Worm (Caenorhabditis elegans) whole organism, late embryonic: Measurements from ENCODE around the gene hal-3.

Experiments used
- C08G9.2 ChIP-seq: sonication (generic microtip); optimal IDR thresholded peaks from 2 replicates; lab custom pipeline; 2016; ENCODE audit warnings: mild to moderate bottlenecking, missing genetic modification characterization, moderate library complexity, missing compliant biosample characterization
- K02D7.2 ChIP-seq: sonication (generic microtip); optimal IDR thresholded peaks from 2 replicates; lab custom pipeline; 2017; ENCODE audit warnings: mild to moderate bottlenecking, missing genetic modification characterization, missing compliant biosample characterization
- K09A11.1 ChIP-seq: sonication (generic microtip); optimal IDR thresholded peaks from 2 replicates; lab custom pipeline; 2017; ENCODE audit warnings: antibody characterized with exemption, mild to moderate bottlenecking, missing genetic modification characterization, missing compliant biosample characterization; ENCODE audit not compliant: insufficient read depth
- Y22D7AL.16 ChIP-seq: sonication (generic microtip); optimal IDR thresholded peaks from 2 replicates; lab custom pipeline; 2016; ENCODE audit warnings: missing genetic modification characterization, missing compliant biosample characterization
- ahr-1 ChIP-seq: sonication (generic microtip); optimal IDR thresholded peaks from 2 replicates; lab custom pipeline; 2016; ENCODE audit warnings: missing genetic modification characterization, missing compliant biosample characterization
- ama-1 ChIP-seq: fragments of 150-350 bp; optimal IDR thresholded peaks from 2 replicates; lab custom pipeline; 2014
- ceh-14 ChIP-seq: sonication (generic microtip); optimal IDR thresholded peaks from 2 replicates; lab custom pipeline; 2016; ENCODE audit warnings: missing genotype, missing genetic modification characterization, missing compliant biosample characterization
- ceh-19 ChIP-seq: fragments of 200-800 bp; sonication (Bioruptor generic); optimal IDR thresholded peaks from 2 replicates; lab custom pipeline; 2018; ENCODE audit warnings: mild to moderate bottlenecking, missing genetic modification characterization, missing compliant biosample characterization
- ceh-2 ChIP-seq: sonication (generic microtip); optimal IDR thresholded peaks from 2 replicates; lab custom pipeline; 2016; ENCODE audit warnings: missing genotype, missing genetic modification characterization, missing compliant biosample characterization
- ceh-45 ChIP-seq: fragments of 200-800 bp; sonication (Bioruptor generic); IDR thresholded peaks from 2 replicates; pipeline ENCODE4 v1.3.6; 2022; ENCODE audit warnings: missing genetic modification reagents, missing genetic modification characterization, missing compliant biosample characterization
- ceh-48 ChIP-seq: sonication (generic microtip); optimal IDR thresholded peaks from 2 replicates; lab custom pipeline; 2016; ENCODE audit warnings: missing genetic modification characterization, inconsistent platforms, missing compliant biosample characterization
- ceh-6 ChIP-seq: fragments of 200-800 bp; sonication (Bioruptor generic); optimal IDR thresholded peaks from 2 replicates; lab custom pipeline; 2018; ENCODE audit warnings: mild to moderate bottlenecking, missing genetic modification characterization, missing compliant biosample characterization
- che-1 ChIP-seq: sonication (generic microtip); optimal IDR thresholded peaks from 2 replicates; lab custom pipeline; 2016; ENCODE audit warnings: mild to moderate bottlenecking, missing genetic modification characterization, missing compliant biosample characterization
- dmd-4 ChIP-seq: sonication (generic microtip); optimal IDR thresholded peaks from 2 replicates; lab custom pipeline; 2016; ENCODE audit warnings: borderline replicate concordance, missing genetic modification characterization, missing compliant biosample characterization
- elt-4 ChIP-seq: sonication (generic microtip); optimal IDR thresholded peaks from 2 replicates; lab custom pipeline; 2016; ENCODE audit warnings: missing genetic modification characterization, missing compliant biosample characterization
- gmeb-2 ChIP-seq: sonication (generic microtip); optimal IDR thresholded peaks from 2 replicates; lab custom pipeline; 2016; ENCODE audit warnings: missing genetic modification characterization, inconsistent platforms, missing compliant biosample characterization
- hlh-13 ChIP-seq: fragments of 200-800 bp; sonication (Bioruptor generic); optimal IDR thresholded peaks from 2 replicates; lab custom pipeline; 2018; ENCODE audit warnings: mild to moderate bottlenecking, missing genetic modification characterization, missing compliant biosample characterization
- hlh-30 ChIP-seq: sonication (generic microtip); optimal IDR thresholded peaks from 2 replicates; lab custom pipeline; 2017; ENCODE audit warnings: antibody characterized with exemption, missing genetic modification characterization, missing compliant biosample characterization; ENCODE audit not compliant: insufficient read depth
- hlh-6 ChIP-seq: sonication (generic microtip); optimal IDR thresholded peaks from 2 replicates; lab custom pipeline; 2016; ENCODE audit warnings: missing genotype, missing genetic modification characterization, missing compliant biosample characterization
- hlh-8 ChIP-seq: sonication (generic microtip); optimal IDR thresholded peaks from 2 replicates; lab custom pipeline; 2016; ENCODE audit warnings: missing genotype, missing genetic modification characterization, missing compliant biosample characterization
- lim-6 ChIP-seq: sonication (generic microtip); optimal IDR thresholded peaks from 2 replicates; lab custom pipeline; 2016; ENCODE audit warnings: missing genetic modification characterization, missing compliant biosample characterization
- lin-11 ChIP-seq: fragments of 200-800 bp; sonication (Bioruptor generic); optimal IDR thresholded peaks from 2 replicates; lab custom pipeline; 2018; ENCODE audit warnings: mild to moderate bottlenecking, missing genetic modification characterization, missing compliant biosample characterization
- madf-2 ChIP-seq: sonication (generic microtip); optimal IDR thresholded peaks from 2 replicates; lab custom pipeline; 2017; ENCODE audit warnings: missing genetic modification characterization, missing compliant biosample characterization
- mec-3 ChIP-seq: sonication (generic microtip); optimal IDR thresholded peaks from 2 replicates; lab custom pipeline; 2016; ENCODE audit warnings: borderline replicate concordance, missing genetic modification characterization, missing compliant biosample characterization
- nfya-1 ChIP-seq: sonication (generic microtip); optimal IDR thresholded peaks from 2 replicates; lab custom pipeline; 2017; ENCODE audit warnings: missing genetic modification characterization, mild to moderate bottlenecking, missing compliant biosample characterization, antibody characterized with exemption, moderate library complexity
- nhr-11 ChIP-seq: fragments of 150-350 bp; optimal IDR thresholded peaks from 2 replicates; lab custom pipeline; 2014; ENCODE audit warnings: missing biosample characterization, missing genetic modification characterization
- nhr-232 ChIP-seq: sonication (generic microtip); optimal IDR thresholded peaks from 2 replicates; lab custom pipeline; 2016; ENCODE audit warnings: missing genetic modification characterization, missing compliant biosample characterization
- npax-4 ChIP-seq: sonication (generic microtip); optimal IDR thresholded peaks from 2 replicates; lab custom pipeline; 2016; ENCODE audit warnings: missing genetic modification characterization, missing compliant biosample characterization
- odd-2 ChIP-seq: sonication (generic microtip); optimal IDR thresholded peaks from 2 replicates; lab custom pipeline; 2017; ENCODE audit warnings: antibody characterized with exemption, mild to moderate bottlenecking, missing genetic modification characterization, missing compliant biosample characterization
- pha-2 ChIP-seq: sonication (generic microtip); optimal IDR thresholded peaks from 2 replicates; lab custom pipeline; 2017; ENCODE audit warnings: mild to moderate bottlenecking, missing genetic modification characterization, missing compliant biosample characterization
- pha-4 ChIP-seq: fragments of 150-350 bp; optimal IDR thresholded peaks from 2 replicates; lab custom pipeline; 2018; ENCODE audit warnings: missing biosample characterization, missing genetic modification reagents, missing genetic modification characterization
- ref-2 ChIP-seq: sonication (generic microtip); optimal IDR thresholded peaks from 2 replicates; lab custom pipeline; 2016; ENCODE audit warnings: missing genetic modification characterization, missing compliant biosample characterization
- rnt-1 ChIP-seq: sonication (generic microtip); optimal IDR thresholded peaks from 2 replicates; lab custom pipeline; 2016; ENCODE audit warnings: missing genetic modification characterization, missing compliant biosample characterization
- sox-2 ChIP-seq: fragments of 200-800 bp; sonication (Bioruptor generic); IDR thresholded peaks from 2 replicates; pipeline ENCODE4 v1.3.6; 2022; ENCODE audit warnings: missing genetic modification reagents, missing genetic modification characterization, missing compliant biosample characterization
- tbx-2 ChIP-seq: sonication (generic microtip); optimal IDR thresholded peaks from 2 replicates; lab custom pipeline; 2016; ENCODE audit warnings: missing genetic modification characterization, missing compliant biosample characterization
- tbx-7 ChIP-seq: sonication (generic microtip); optimal IDR thresholded peaks from 2 replicates; lab custom pipeline; 2016; ENCODE audit warnings: missing genotype, missing genetic modification characterization, missing compliant biosample characterization
- ttx-3 ChIP-seq: sonication (generic microtip); optimal IDR thresholded peaks from 2 replicates; lab custom pipeline; 2016; ENCODE audit warnings: missing genetic modification reagents, missing genetic modification characterization, missing compliant biosample characterization
- unc-55 ChIP-seq: sonication (generic microtip); optimal IDR thresholded peaks from 2 replicates; lab custom pipeline; 2017; ENCODE audit warnings: missing biosample characterization, missing genetic modification reagents, missing genetic modification characterization
- zip-5 ChIP-seq: sonication (generic microtip); optimal IDR thresholded peaks from 2 replicates; lab custom pipeline; 2016; ENCODE audit warnings: missing genetic modification characterization, missing compliant biosample characterization

hal-3 gene

DNA sequence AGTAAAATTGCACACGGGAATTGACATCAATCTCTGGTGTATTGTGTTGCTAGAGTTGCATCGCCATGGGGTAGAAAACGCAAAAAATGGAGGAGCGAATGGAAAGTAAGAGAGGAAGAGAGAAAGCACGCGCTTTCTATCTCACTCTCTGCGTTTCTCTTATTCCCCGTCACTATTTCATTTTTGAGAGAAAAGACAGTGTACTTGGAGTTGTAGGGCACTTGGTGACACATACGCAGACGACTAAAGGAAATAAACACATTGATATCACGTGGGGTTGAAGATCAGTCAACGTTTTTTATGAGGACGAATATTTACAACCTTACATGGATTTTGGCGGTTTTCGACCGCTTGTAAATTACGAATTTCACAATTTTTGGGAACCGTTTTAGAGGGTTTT lies 13.5 kb downstream of the hal-3 start (continued):
- no peak for TF ChIP-seq ahr-1
- no peak for TF ChIP-seq sox-2
- no peak for TF ChIP-seq che-1 (tag; lab: Kevin White, UChicago)
- TF ChIP-seq ref-2 (tag; lab: Kevin White, UChicago) = peak; percentile 10
- no peak for TF ChIP-seq npax-4 (tag; lab: Kevin White, UChicago)
- no peak for TF ChIP-seq madf-2 (tag; lab: Kevin White, UChicago)
- peak; percentile 55 for TF ChIP-seq tbx-2 (tag; lab: Kevin White, UChicago)
- TF ChIP-seq C08G9.2 (tag; lab: Kevin White, UChicago) = no peak
- no peak for TF ChIP-seq elt-4 (tag; lab: Kevin White, UChicago)
- no peak for TF ChIP-seq hlh-8
- no peak for TF ChIP-seq ceh-48 (tag; lab: Kevin White, UChicago)
- no peak for TF ChIP-seq ama-1 (lab: Kevin White, UChicago)
- TF ChIP-seq ceh-19 = no peak
- TF ChIP-seq mec-3 (tag; lab: Kevin White, UChicago) = no peak
- no peak for TF ChIP-seq ceh-2 (tag; lab: Kevin White, UChicago)
- TF ChIP-seq K09A11.1 = no peak

DNA sequence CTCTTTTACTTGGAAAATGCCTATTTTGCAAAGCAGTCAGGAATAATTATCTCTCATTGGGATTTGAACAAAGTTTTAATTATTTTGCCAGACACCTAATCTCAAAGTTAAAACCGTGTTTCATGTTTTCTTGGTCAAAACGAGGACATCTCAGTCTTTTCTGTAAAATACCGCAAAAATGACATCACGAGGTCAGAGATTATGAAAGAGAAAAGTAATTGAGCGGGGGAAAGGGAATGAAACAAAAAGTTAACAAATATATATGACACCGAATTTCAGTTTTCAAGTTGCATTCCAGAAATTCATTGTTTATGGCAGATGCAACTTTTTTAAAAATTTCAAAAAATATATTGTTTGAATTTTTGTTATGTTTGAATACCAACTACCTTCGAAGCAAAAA lies 14.4 kb downstream of the hal-3 start:
- TF ChIP-seq tbx-2 (tag; lab: Kevin White, UChicago) (no peak), nhr-11 (tag; lab: Kevin White, UChicago) (no peak), npax-4 (tag; lab: Kevin White, UChicago) (no peak), rnt-1 (no peak), nhr-232 (no peak), zip-5 (no peak), ceh-48 (tag; lab: Kevin White, UChicago) (no peak), ceh-2 (tag; lab: Kevin White, UChicago) (no peak), ceh-45 (no peak), tbx-7 (tag; lab: Kevin White, UChicago) (no peak), hlh-8 (no peak), hlh-30 (tag; lab: Kevin White, UChicago) (no peak), pha-2 (tag; lab: Kevin White, UChicago) (no peak), ttx-3 (tag; lab: Kevin White, UChicago) (no peak)

DNA sequence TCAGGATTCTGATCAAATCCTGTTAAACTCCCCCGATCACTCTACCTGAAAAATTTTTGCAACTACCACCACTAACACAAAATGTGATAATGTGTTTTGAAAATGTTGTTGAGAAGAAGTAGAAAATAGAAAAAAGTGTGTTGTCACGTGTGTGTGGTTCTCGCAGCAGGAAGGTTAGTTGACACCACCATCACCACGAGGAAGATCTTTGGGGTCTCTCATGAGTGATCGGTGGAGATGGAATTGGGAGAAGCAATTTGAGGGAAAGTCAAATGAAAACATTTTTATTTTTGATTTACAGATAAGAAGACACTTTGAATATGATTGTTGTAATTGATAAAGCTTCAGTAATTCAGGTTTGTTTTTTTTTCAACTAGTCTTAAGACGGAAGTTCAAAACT lies 15.2 kb downstream of the hal-3 start:
- no peak for TF ChIP-seq K02D7.2
- peak; percentile 40 for TF ChIP-seq hlh-30 (tag; lab: Kevin White, UChicago)

DNA sequence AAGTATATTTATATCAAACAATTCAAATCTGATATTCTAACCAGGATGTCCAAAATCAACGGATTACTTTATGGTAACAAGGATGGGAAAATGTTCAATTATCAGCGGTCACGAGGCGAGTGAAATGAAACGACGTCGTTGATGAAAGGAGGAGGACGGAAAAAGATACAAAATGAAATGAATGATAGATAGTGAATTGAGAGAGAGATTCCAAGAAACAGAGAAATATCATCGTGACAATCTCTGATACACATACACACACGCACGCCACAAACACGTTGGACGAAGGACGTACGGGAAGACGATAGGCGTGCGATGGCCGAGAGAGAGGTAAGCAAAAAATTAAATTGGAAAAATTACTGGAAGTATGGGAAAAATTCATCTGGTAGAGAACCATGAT lies 15.9 kb downstream of the hal-3 start:
- TF ChIP-seq rnt-1 = peak; percentile 29
- TF ChIP-seq lin-11 (tag; lab: Kevin White, UChicago) = no peak
- peak; percentile 40 for TF ChIP-seq hlh-30 (tag; lab: Kevin White, UChicago)
- no peak for TF ChIP-seq tbx-2 (tag; lab: Kevin White, UChicago)
- peak; percentile 76 for TF ChIP-seq unc-55 (GFP tag; lab: Kevin White, UChicago)
- no peak for TF ChIP-seq gmeb-2
- TF ChIP-seq, all 69 proteins: peak for 3

DNA sequence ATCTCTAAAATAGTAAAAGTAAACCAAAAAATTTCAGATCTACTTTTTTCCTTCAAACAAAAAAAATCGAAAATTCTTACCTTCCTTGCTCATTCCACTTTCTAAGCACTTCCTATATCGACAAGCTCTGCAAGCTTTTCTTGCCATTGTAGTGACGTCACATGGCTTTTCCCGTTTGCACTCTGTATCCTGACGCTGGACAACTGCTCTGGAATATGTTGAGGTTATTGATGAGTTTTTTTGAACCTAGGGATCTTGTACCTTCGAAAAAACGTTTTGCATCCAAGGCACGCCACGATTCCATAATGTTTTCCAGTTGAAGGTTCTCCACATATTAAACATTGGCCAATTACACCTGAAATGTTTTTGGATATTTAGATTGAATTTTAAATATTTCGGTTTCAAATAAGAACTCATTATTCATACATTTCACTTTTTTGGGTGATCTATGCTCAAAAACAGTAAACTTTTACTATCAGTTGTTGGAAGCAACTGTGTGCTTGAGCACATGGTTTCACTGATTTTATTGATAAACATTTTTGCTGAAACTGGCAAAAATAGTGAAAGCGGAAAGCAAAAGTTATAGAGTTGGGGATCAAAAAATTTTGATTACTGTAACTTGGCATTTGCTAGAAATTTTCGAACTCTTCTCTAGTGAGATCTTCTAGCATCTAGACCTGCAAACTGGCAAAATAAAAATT lies 16.8 kb downstream of the hal-3 start:
- TF ChIP-seq hlh-13 (GFP tag; lab: Kevin White, UChicago) (no peak), pha-2 (tag; lab: Kevin White, UChicago) (no peak), che-1 (tag; lab: Kevin White, UChicago) (no peak), ceh-48 (tag; lab: Kevin White, UChicago) (no peak), hlh-6 (tag; lab: Kevin White, UChicago) (no peak), tbx-2 (tag; lab: Kevin White, UChicago) (no peak), hlh-8 (no peak), tbx-7 (tag; lab: Kevin White, UChicago) (no peak), nhr-232 (no peak), pha-4 (no peak), Y22D7AL.16 (tag; lab: Kevin White, UChicago) (no peak), ceh-14 (no peak), odd-2 (no peak), nfya-1 (tag; lab: Kevin White, UChicago) (no peak), ceh-2 (tag; lab: Kevin White, UChicago) (no peak), ceh-6 (GFP tag; lab: Kevin White, UChicago) (no peak), C08G9.2 (tag; lab: Kevin White, UChicago) (no peak), dmd-4 (tag; lab: Kevin White, UChicago) (no peak), lim-6 (tag; lab: Kevin White, UChicago) (no peak)
- TF ChIP-seq, all 69 proteins: peak for 0
